Worm (Caenorhabditis elegans): ENCODE results near the gene tbx-36.
A peak's percentile ranks its signal among the peaks of the same experiment; 100 is the strongest.

The tbx-36 gene

DNA sequence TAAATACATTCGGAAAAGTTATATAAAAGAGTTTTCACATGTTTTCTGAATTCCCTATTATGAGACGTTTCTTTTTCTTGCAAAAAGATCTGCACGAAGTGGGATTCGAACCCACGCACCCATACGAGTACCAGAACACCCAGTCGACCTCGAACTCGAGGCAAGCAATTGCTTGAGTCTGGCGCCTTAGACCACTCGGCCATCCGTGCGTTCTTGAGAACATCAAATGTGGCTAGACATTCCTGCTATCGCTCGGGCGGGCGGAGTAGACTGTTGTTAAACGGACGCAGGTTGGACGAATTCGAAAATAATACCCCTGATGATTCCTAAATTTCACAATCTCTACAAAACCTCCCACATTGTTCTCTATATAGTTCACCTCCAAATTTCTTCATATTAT is 22.0 kb upstream of the tbx-36 start (continued):
- no peak for TF ChIP-seq nhr-25 (tag; optimal IDR thresholded peaks at IDR 0.05; ENCODE audit: borderline replicate concordance, insufficient read depth)
- no peak for TF ChIP-seq unc-39 (tag; optimal IDR thresholded peaks at IDR 0.05)
- TF ChIP-seq T20F7.1 (GFP tag; optimal IDR thresholded peaks at IDR 0.05) = no peak
- TF ChIP-seq spr-1 (tag; optimal IDR thresholded peaks at IDR 0.05) = peak; percentile 39
- no peak for TF ChIP-seq R02D3.7 (tag; optimal IDR thresholded peaks at IDR 0.05)
- TF ChIP-seq F49E8.2 (tag; optimal IDR thresholded peaks at IDR 0.05; ENCODE audit: borderline replicate concordance) = peak; percentile 34
- TF ChIP-seq ctbp-1 (GFP tag; IDR thresholded peaks at IDR 0.05) = 0 out of 2 replicates have a peak, but pooled peaks have one; percentile 62
- TF ChIP-seq lin-38 (GFP tag; IDR thresholded peaks at IDR 0.05) = no peak; the same call in 1 of the 2 replicates
- TF ChIP-seq vab-7 (GFP tag; IDR thresholded peaks at IDR 0.05) = peak; percentile 64; the same call in 1 of the 2 replicates
- peak; percentile 76; the same call in 1 of the 2 replicates for TF ChIP-seq saeg-2 (GFP tag; IDR thresholded peaks at IDR 0.05)
- TF ChIP-seq hmg-1.1 (GFP tag; IDR thresholded peaks at IDR 0.05) = peak; percentile 68
- no peak for TF ChIP-seq daf-8 (GFP tag; IDR thresholded peaks at IDR 0.05)

DNA sequence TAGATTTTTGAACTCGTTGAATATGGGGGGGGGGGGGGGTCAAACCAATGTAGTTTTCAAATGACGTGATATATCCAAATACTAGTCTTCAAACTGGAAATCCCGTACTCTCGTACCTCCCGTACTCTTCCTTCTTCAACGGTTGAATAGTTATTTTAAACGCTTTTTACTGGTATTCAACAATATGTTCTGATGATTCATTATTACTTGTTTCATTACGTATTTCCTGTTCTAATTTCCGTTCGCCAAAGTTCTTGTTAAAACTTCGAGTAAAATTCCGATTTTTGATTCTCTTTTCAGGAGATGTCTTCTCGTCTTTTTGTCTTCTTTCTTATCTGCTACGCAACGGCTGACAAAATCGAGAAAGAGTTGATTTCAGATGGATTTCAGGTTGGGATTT is 19.8 kb upstream of the tbx-36 start, which contains the start of gene nhx-9:
Gene nhx-9, plus strand, starts transcription at position 301 of the 400 bp plus-strand sequence.
- TF ChIP-seq Y5F2A.4 (GFP tag; optimal IDR thresholded peaks at IDR 0.05) (no peak), nhr-10 (tag; optimal IDR thresholded peaks at IDR 0.05) (no peak), gei-8 (GFP tag; optimal IDR thresholded peaks at IDR 0.05) (no peak), sdz-12 (GFP tag; optimal IDR thresholded peaks at IDR 0.05) (no peak), mep-1 (tag; optimal IDR thresholded peaks at IDR 0.05) (no peak), dve-1 (tag; optimal IDR thresholded peaks at IDR 0.05; ENCODE audit: insufficient read depth) (no peak), lin-29 (GFP tag; IDR thresholded peaks at IDR 0.05) (no peak), egl-27 (tag; optimal IDR thresholded peaks at IDR 0.05) (no peak), lin-15B (tag; optimal IDR thresholded peaks at IDR 0.05) (no peak), zag-1 (tag; optimal IDR thresholded peaks at IDR 0.05) (no peak)

DNA sequence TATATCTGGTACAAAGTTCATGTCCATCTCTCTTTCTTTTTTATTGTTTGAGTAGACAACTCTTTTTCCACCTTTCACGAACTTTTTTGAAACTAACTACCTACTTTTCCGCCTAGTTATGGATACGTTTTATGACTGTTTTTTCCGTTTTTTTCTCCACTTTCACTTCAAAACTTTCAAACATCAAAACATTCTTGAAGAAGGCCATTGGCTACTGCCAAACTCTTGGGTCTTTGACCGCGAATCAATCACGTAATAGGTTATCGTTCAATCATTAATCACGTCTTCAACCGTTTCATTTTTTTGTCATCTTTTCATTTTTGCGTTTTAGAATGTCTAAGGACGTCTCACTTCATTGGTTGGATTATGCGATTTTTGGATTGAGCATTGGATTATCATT is 13.3 kb upstream of the tbx-36 start, which contains the start of gene slc-5A12:
Gene slc-5A12, plus strand, starts transcription at position 333 of the 400 bp plus-strand sequence.
- no peak for TF ChIP-seq php-3 (GFP tag; IDR thresholded peaks at IDR 0.05)
- no peak for TF ChIP-seq ama-1 (optimal IDR thresholded peaks at IDR 0.05)
- no peak for TF ChIP-seq nhr-25 (tag; optimal IDR thresholded peaks at IDR 0.05; ENCODE audit: borderline replicate concordance, insufficient read depth)
- TF ChIP-seq mdl-1 (tag; optimal IDR thresholded peaks at IDR 0.05) = no peak
- no peak for TF ChIP-seq pha-4 (GFP tag; IDR thresholded peaks at IDR 0.05)
- no peak for TF ChIP-seq pha-4 (tag; optimal IDR thresholded peaks at IDR 0.05)
- TF ChIP-seq nhr-6 (tag; optimal IDR thresholded peaks at IDR 0.05) = no peak
- TF ChIP-seq ceh-20 (GFP tag; IDR thresholded peaks at IDR 0.05) = no peak

DNA sequence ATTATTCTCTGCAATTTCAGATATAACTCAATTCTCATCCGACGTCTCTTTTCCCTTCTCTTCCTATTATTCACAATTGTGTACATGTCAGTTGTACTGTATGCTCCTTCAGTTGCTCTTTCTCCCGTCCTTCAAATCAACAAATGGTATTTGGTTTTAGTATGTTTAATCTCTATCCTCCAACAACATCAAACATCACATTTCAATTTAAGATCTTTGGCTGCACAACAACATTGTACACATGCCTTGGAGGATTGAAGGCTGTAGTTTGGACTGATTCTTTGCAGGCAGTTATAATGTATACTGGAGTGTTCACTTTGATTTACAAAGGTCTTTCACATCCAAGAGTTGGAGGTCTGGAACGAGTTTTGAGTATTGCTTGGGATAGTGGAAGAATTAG is 11.8 kb upstream of the tbx-36 start:
- TF ChIP-seq nhr-25 (tag; optimal IDR thresholded peaks at IDR 0.05; ENCODE audit: borderline replicate concordance, insufficient read depth) = no peak
- no peak for TF ChIP-seq aly-2 (tag; optimal IDR thresholded peaks at IDR 0.05)
- TF ChIP-seq dpl-1 (GFP tag; optimal IDR thresholded peaks at IDR 0.05) = no peak
- peak; percentile 38; the same call in 1 of the 2 replicates for TF ChIP-seq T26A8.4 (GFP tag; IDR thresholded peaks at IDR 0.05)
- TF ChIP-seq tra-1 (GFP tag; IDR thresholded peaks at IDR 0.05) = no peak
- peak in 1 of 2 experiments; percentile 71 for TF ChIP-seq unc-62 (GFP tag; optimal IDR thresholded peaks at IDR 0.05 in 1 of 2)
- no peak for TF ChIP-seq unc-62 (tag; optimal IDR thresholded peaks at IDR 0.05)
- TF ChIP-seq mdt-29 (GFP tag; IDR thresholded peaks at IDR 0.05) = peak; percentile 27; the same call in 1 of the 2 replicates
- TF ChIP-seq zip-2 (tag; optimal IDR thresholded peaks at IDR 0.05) = no peak

All from whole organism, L4 larva.